Fruit fly (Drosophila melanogaster) whole organism, embryonic: ENCODE measurements around the gene CG14450.

Experiments used
- Atf3 ChIP-seq: fragments of 200-800 bp; sonication (Bioruptor generic); optimal IDR thresholded peaks from 3 replicates; lab custom pipeline; 2016; ENCODE audit warnings: missing biosample characterization, missing genetic modification characterization
- BtbVII ChIP-seq: fragments of 200-800 bp; sonication (Bioruptor generic); optimal IDR thresholded peaks from 3 replicates; lab custom pipeline; 2017; ENCODE audit warnings: missing biosample characterization, mild to moderate bottlenecking, missing genetic modification characterization
- CG1024 ChIP-seq: fragments of 200-800 bp; sonication (Bioruptor generic); IDR thresholded peaks from 2 replicates; pipeline ENCODE4 v1.3.6; 2022; ENCODE audit warnings: missing biosample characterization, missing genetic modification characterization
- CG10654 ChIP-seq: fragments of 200-800 bp; sonication (Bioruptor generic); optimal IDR thresholded peaks from 2 replicates; lab custom pipeline; 2016; ENCODE audit warnings: missing biosample characterization, missing genetic modification characterization
- CG11456 ChIP-seq: fragments of 200-800 bp; sonication (Bioruptor generic); IDR thresholded peaks from 3 replicates; pipeline ENCODE4 v1.3.6; 2022; ENCODE audit warnings: missing biosample characterization, missing genetic modification characterization
- CG1233 ChIP-seq: fragments of 200-800 bp; sonication (Bioruptor generic); optimal IDR thresholded peaks from 4 replicates; lab custom pipeline; 2018; ENCODE audit warnings: missing biosample characterization, mild to moderate bottlenecking, missing genetic modification characterization
- CG14014 ChIP-seq: fragments of 200-800 bp; sonication (Bioruptor generic); IDR thresholded peaks from 2 replicates; pipeline ENCODE4 v1.3.6; 2022; ENCODE audit warnings: missing biosample characterization, missing genetic modification characterization
- CG14667 ChIP-seq: fragments of 200-800 bp; sonication (Bioruptor generic); IDR thresholded peaks from 2 replicates; pipeline ENCODE4 v1.3.6; 2022; ENCODE audit warnings: missing biosample characterization, missing genetic modification characterization
- CG15073 ChIP-seq: fragments of 200-800 bp; sonication (Bioruptor generic); optimal IDR thresholded peaks from 2 replicates; lab custom pipeline; 2016; ENCODE audit warnings: missing biosample characterization, missing genetic modification characterization
- CG1647 ChIP-seq: fragments of 200-800 bp; sonication (Bioruptor generic); optimal IDR thresholded peaks from 3 replicates; lab custom pipeline; 2016; ENCODE audit warnings: missing biosample characterization, missing genetic modification characterization
- CG17802 ChIP-seq: fragments of 200-800 bp; sonication (Bioruptor generic); optimal IDR thresholded peaks from 2 replicates; lab custom pipeline; 2018; ENCODE audit warnings: missing biosample characterization, mild to moderate bottlenecking, missing genetic modification characterization, moderate library complexity
- CG1792 ChIP-seq: fragments of 200-800 bp; sonication (Bioruptor generic); optimal IDR thresholded peaks from 2 replicates; lab custom pipeline; 2016; ENCODE audit warnings: missing biosample characterization, missing genetic modification characterization
- CG18599 ChIP-seq: fragments of 200-800 bp; sonication (Bioruptor generic); optimal IDR thresholded peaks from 3 replicates; lab custom pipeline; 2017; ENCODE audit warnings: missing biosample characterization, missing genetic modification characterization, mild to moderate bottlenecking, moderate library complexity, missing genetic modification reagents
- CG18619 ChIP-seq: fragments of 200-800 bp; sonication (Bioruptor generic); optimal IDR thresholded peaks from 3 replicates; lab custom pipeline; 2017; ENCODE audit warnings: missing biosample characterization, mild to moderate bottlenecking, missing genetic modification characterization
- CG2889 ChIP-seq: fragments of 200-800 bp; sonication (Bioruptor generic); IDR thresholded peaks from 3 replicates; pipeline ENCODE4 v1.3.6; 2022; ENCODE audit warnings: missing biosample characterization, missing genetic modification characterization
- CG33557 ChIP-seq: fragments of 200-800 bp; sonication (Bioruptor generic); optimal IDR thresholded peaks from 2 replicates; lab custom pipeline; 2019; ENCODE audit warnings: missing biosample characterization, mild to moderate bottlenecking, missing genetic modification characterization, moderate library complexity
- CG5953 ChIP-seq: fragments of 200-800 bp; sonication (Bioruptor generic); IDR thresholded peaks from 2 replicates; pipeline ENCODE4 v1.3.6; 2022; ENCODE audit warnings: missing biosample characterization, missing genetic modification characterization
- CG6654 ChIP-seq: fragments of 200-800 bp; sonication (Bioruptor generic); optimal IDR thresholded peaks from 2 replicates; lab custom pipeline; 2017; ENCODE audit warnings: missing biosample characterization, mild to moderate bottlenecking, missing genetic modification characterization
- CG6683 ChIP-seq: fragments of 200-800 bp; sonication (Bioruptor generic); optimal IDR thresholded peaks from 2 replicates; lab custom pipeline; 2017; ENCODE audit warnings: missing biosample characterization, mild to moderate bottlenecking, missing genetic modification characterization, missing genetic modification reagents
- CG8765 ChIP-seq: fragments of 200-800 bp; sonication (Bioruptor generic); IDR thresholded peaks from 2 replicates; pipeline ENCODE4 v1.3.6; 2022; ENCODE audit warnings: missing biosample characterization, missing genetic modification characterization
- CG9817 ChIP-seq: fragments of 200-800 bp; sonication (Bioruptor generic); optimal IDR thresholded peaks from 2 replicates; lab custom pipeline; 2018; ENCODE audit warnings: missing biosample characterization, mild to moderate bottlenecking, missing genetic modification characterization, moderate library complexity
- CoRest ChIP-seq: fragments of 200-800 bp; sonication (Bioruptor generic); optimal IDR thresholded peaks from 3 replicates; lab custom pipeline; 2018; ENCODE audit warnings: missing biosample characterization, mild to moderate bottlenecking, missing genetic modification characterization, moderate library complexity
- D19B ChIP-seq: fragments of 200-800 bp; sonication (Bioruptor generic); optimal IDR thresholded peaks from 2 replicates; lab custom pipeline; 2017; ENCODE audit warnings: missing biosample characterization, mild to moderate bottlenecking, missing genetic modification characterization
- Elba2 ChIP-seq: fragments of 200-800 bp; sonication (Bioruptor generic); optimal IDR thresholded peaks from 3 replicates; lab custom pipeline; 2016; ENCODE audit warnings: missing biosample characterization, missing genetic modification characterization
- Hr51 ChIP-seq, 2 experiments: fragments of 200-800 bp; sonication (Bioruptor generic); optimal IDR thresholded peaks; 2 replicates in 1 of 2; 3 replicates in 1 of 2; lab custom pipeline; 2016 to 2018; ENCODE audit warnings: missing biosample characterization in 2 of 2, missing genetic modification characterization in 2 of 2, mild to moderate bottlenecking in 1 of 2, moderate library complexity in 1 of 2
- Mad ChIP-seq: fragments of 200-800 bp; sonication (Bioruptor generic); optimal IDR thresholded peaks from 2 replicates; lab custom pipeline; 2016; ENCODE audit warnings: missing biosample characterization, missing genetic modification characterization
- Mes4 ChIP-seq: fragments of 200-800 bp; sonication (Bioruptor generic); optimal IDR thresholded peaks from 2 replicates; lab custom pipeline; 2016; ENCODE audit warnings: missing biosample characterization, missing genetic modification characterization
- NC2β ChIP-seq: fragments of 200-800 bp; sonication (Bioruptor generic); optimal IDR thresholded peaks from 2 replicates; lab custom pipeline; 2016; ENCODE audit warnings: missing biosample characterization, missing genetic modification characterization
- NFAT ChIP-seq: fragments of 200-800 bp; sonication (Bioruptor generic); IDR thresholded peaks from 2 replicates; pipeline ENCODE4 v1.3.6; 2022; ENCODE audit warnings: missing biosample characterization, missing genetic modification characterization
- PHDP ChIP-seq: fragments of 200-800 bp; sonication (Bioruptor generic); optimal IDR thresholded peaks from 3 replicates; lab custom pipeline; 2018; ENCODE audit warnings: missing biosample characterization, mild to moderate bottlenecking, missing genetic modification characterization, moderate library complexity
- Xbp1 ChIP-seq: fragments of 200-800 bp; sonication (Bioruptor generic); optimal IDR thresholded peaks from 3 replicates; lab custom pipeline; 2016; ENCODE audit warnings: missing biosample characterization, mild to moderate bottlenecking, missing genetic modification characterization
- bbx ChIP-seq: fragments of 200-800 bp; sonication (Bioruptor generic); IDR thresholded peaks from 2 replicates; pipeline ENCODE4 v1.3.6; 2022; ENCODE audit warnings: missing biosample characterization, missing genetic modification characterization; ENCODE audit not compliant: partially characterized antibody
- da ChIP-seq: fragments of 200-800 bp; sonication (Bioruptor generic); optimal IDR thresholded peaks from 2 replicates; lab custom pipeline; 2016; ENCODE audit warnings: missing biosample characterization, missing genetic modification characterization
- eve ChIP-seq, 2 experiments: fragments of >200 bp; optimal IDR thresholded peaks; 2 replicates each; lab custom pipeline; 2017; ENCODE audit warnings: missing biosample characterization in 2 of 2, missing genetic modification characterization in 2 of 2
- fd96Cb ChIP-seq: fragments of 200-800 bp; sonication (Bioruptor generic); optimal IDR thresholded peaks from 2 replicates; lab custom pipeline; 2018; ENCODE audit warnings: missing biosample characterization, mild to moderate bottlenecking, missing genetic modification characterization, moderate library complexity
- gce ChIP-seq: fragments of 200-800 bp; sonication (Bioruptor generic); IDR thresholded peaks from 3 replicates; pipeline ENCODE4 v1.3.6; 2022; ENCODE audit warnings: missing biosample characterization, missing genetic modification characterization
- gfzf ChIP-seq: fragments of 200-800 bp; sonication (Bioruptor generic); optimal IDR thresholded peaks from 2 replicates; lab custom pipeline; 2016; ENCODE audit warnings: missing biosample characterization, mild to moderate bottlenecking, missing genetic modification characterization, moderate library complexity
- hbn ChIP-seq: fragments of 200-800 bp; sonication (Bioruptor generic); IDR thresholded peaks from 2 replicates; pipeline ENCODE4 v1.3.6; 2022; ENCODE audit warnings: missing biosample characterization, missing genetic modification characterization; ENCODE audit not compliant: partially characterized antibody
- ind ChIP-seq: fragments of 200-800 bp; sonication (Bioruptor generic); optimal IDR thresholded peaks from 3 replicates; lab custom pipeline; 2016; ENCODE audit warnings: missing biosample characterization, missing genetic modification characterization
- lilli ChIP-seq: fragments of 200-800 bp; sonication (Bioruptor generic); optimal IDR thresholded peaks from 3 replicates; lab custom pipeline; 2016; ENCODE audit warnings: missing biosample characterization, missing genetic modification characterization
- org-1 ChIP-seq: fragments of 200-800 bp; sonication (Bioruptor generic); optimal IDR thresholded peaks from 2 replicates; lab custom pipeline; 2017; ENCODE audit warnings: missing biosample characterization, missing genetic modification characterization
- pros ChIP-seq: fragments of 200-800 bp; sonication (Bioruptor generic); optimal IDR thresholded peaks from 3 replicates; lab custom pipeline; 2019; ENCODE audit warnings: missing biosample characterization, mild to moderate bottlenecking, missing genetic modification characterization, moderate library complexity
- run ChIP-seq: fragments of 200-800 bp; sonication (Bioruptor generic); optimal IDR thresholded peaks from 3 replicates; lab custom pipeline; 2018; ENCODE audit warnings: missing biosample characterization, mild to moderate bottlenecking, missing genetic modification characterization
- shn ChIP-seq: fragments of 200-800 bp; sonication (Bioruptor generic); optimal IDR thresholded peaks from 3 replicates; lab custom pipeline; 2016; ENCODE audit warnings: missing biosample characterization, missing genetic modification characterization
- tio ChIP-seq: fragments of 200-800 bp; sonication (Bioruptor generic); optimal IDR thresholded peaks from 2 replicates; lab custom pipeline; 2017; ENCODE audit warnings: missing biosample characterization, missing genetic modification characterization, inconsistent platforms
- trh ChIP-seq: fragments of 200-800 bp; sonication (Bioruptor generic); optimal IDR thresholded peaks from 2 replicates; lab custom pipeline; 2016; ENCODE audit warnings: missing biosample characterization, missing genetic modification characterization
- tx ChIP-seq: fragments of 200-800 bp; sonication (Bioruptor generic); optimal IDR thresholded peaks from 2 replicates; lab custom pipeline; 2016; ENCODE audit warnings: missing biosample characterization, missing genetic modification characterization
- vfl ChIP-seq: fragments of 200-800 bp; sonication (Bioruptor generic); optimal IDR thresholded peaks from 2 replicates; lab custom pipeline; 2016; ENCODE audit warnings: missing biosample characterization, missing genetic modification characterization
- vnd ChIP-seq: fragments of 200-800 bp; sonication (Bioruptor generic); IDR thresholded peaks from 3 replicates; pipeline ENCODE4 v1.3.6; 2022; ENCODE audit warnings: missing biosample characterization, missing genetic modification characterization; ENCODE audit not compliant: partially characterized antibody

CG14450 gene

dm6 chr3L:22717137-22717767 is 10.3 kb downstream of the CG14450 start, which contains the start of the genes ArfGAP3 and CG32452 (continued):
- peak; percentile 64 for TF ChIP-seq fd96Cb
- peak; percentile 86 for TF ChIP-seq lilli (GFP tag; lab: Kevin White, UChicago)
- TF ChIP-seq org-1 (GFP tag; lab: Kevin White, UChicago): no peak
- TF ChIP-seq Hr51 (GFP tag; optimal IDR thresholded peaks at IDR 0.05; lab: Kevin White, UChicago): peak; percentile 52 to 75
- no peak for TF ChIP-seq tio (GFP tag; lab: Kevin White, UChicago)
- TF ChIP-seq hbn (GFP tag; lab: Robert Waterston, UW): peak; percentile 67
- peak; percentile 35 for TF ChIP-seq da
- TF ChIP-seq NFAT (GFP tag; lab: Robert Waterston, UW): peak; percentile 72
- no peak for TF ChIP-seq trh
- 0 out of 2 replicates have a peak, but pooled peaks have one; percentile 28 for TF ChIP-seq CG1024 (GFP tag; lab: Robert Waterston, UW)
- peak; percentile 51 for TF ChIP-seq CG6683 (GFP tag; lab: Kevin White, UChicago)
- TF ChIP-seq CG14014: peak; percentile 65
- TF ChIP-seq CG1233: peak; percentile 58
- TF ChIP-seq CG1647 (GFP tag; lab: Kevin White, UChicago): peak; percentile 60
- TF ChIP-seq CG17802 (tag; lab: Kevin White, UChicago): peak; percentile 58
- TF ChIP-seq shn: peak; percentile 63
- 0 out of 3 replicates have a peak, but pooled peaks have one; percentile 37 for TF ChIP-seq CG2889 (GFP tag; lab: Robert Waterston, UW)
- peak; percentile 84 for TF ChIP-seq CoRest (tag; lab: Kevin White, UChicago)
- TF ChIP-seq CG11456 (GFP tag; lab: Robert Waterston, UW): peak; percentile 75
- TF ChIP-seq CG8765 (GFP tag; lab: Robert Waterston, UW): peak; percentile 29; the same call in 1 of the 2 replicates
- peak; percentile 61 for TF ChIP-seq BtbVII (GFP tag; lab: Kevin White, UChicago)
- TF ChIP-seq Mad: peak; percentile 71
- peak; percentile 65 for TF ChIP-seq CG10654 (GFP tag; lab: Kevin White, UChicago)
- no peak for TF ChIP-seq pros
- peak; percentile 78 for TF ChIP-seq ind
- peak; percentile 85 for TF ChIP-seq Xbp1 (GFP tag; lab: Kevin White, UChicago)
- no peak for TF ChIP-seq Mes4 (GFP tag; lab: Kevin White, UChicago)
- TF ChIP-seq vnd (GFP tag; lab: Robert Waterston, UW): peak; percentile 58; the same call in 1 of the 3 replicates
- TF ChIP-seq run (tag; lab: Kevin White, UChicago): peak; percentile 8
- TF ChIP-seq CG18619 (GFP tag; lab: Kevin White, UChicago): peak; percentile 74
- peak; percentile 37 for TF ChIP-seq vfl
- TF ChIP-seq CG6654 (GFP tag; lab: Kevin White, UChicago): no peak
- TF ChIP-seq CG14667 (GFP tag; lab: Robert Waterston, UW): peak; percentile 58
- peak; percentile 40; the same call in 1 of the 3 replicates for TF ChIP-seq gce (GFP tag; lab: Robert Waterston, UW)
- TF ChIP-seq bbx (GFP tag; lab: Robert Waterston, UW): peak; percentile 26; the same call in 1 of the 2 replicates
- TF ChIP-seq CG33557 (GFP tag; lab: Kevin White, UChicago): peak; percentile 61
- TF ChIP-seq CG18599 (GFP tag; lab: Kevin White, UChicago): peak; percentile 70
- TF ChIP-seq tx: peak; percentile 53
- peak; percentile 34 for TF ChIP-seq NC2β
- TF ChIP-seq CG5953 (GFP tag; lab: Robert Waterston, UW): no peak
- peak; percentile 45 for TF ChIP-seq D19B (GFP tag; lab: Kevin White, UChicago)
- peak; percentile 23 for TF ChIP-seq gfzf (GFP tag; lab: Kevin White, UChicago)
- TF ChIP-seq CG9817 (tag; lab: Kevin White, UChicago): peak; percentile 75
- no peak for TF ChIP-seq eve (GFP tag; optimal IDR thresholded peaks at IDR 0.05; lab: Kevin White, UChicago)
- TF ChIP-seq Atf3 (GFP tag; lab: Kevin White, UChicago): peak; percentile 38
- TF ChIP-seq CG1792 (GFP tag; lab: Kevin White, UChicago): peak; percentile 44
- no peak for TF ChIP-seq CG15073 (GFP tag; lab: Kevin White, UChicago)
- no peak for TF ChIP-seq Elba2 (GFP tag; lab: Kevin White, UChicago)
- TF ChIP-seq PHDP: peak; percentile 66
